Worm (Caenorhabditis elegans) whole organism, late embryonic: ENCODE results near the gene C04H5.1.

Experiments used
- C08G9.2 ChIP-seq: sonication (generic microtip); optimal IDR thresholded peaks from 2 replicates; lab custom pipeline; 2016; ENCODE audit warnings: mild to moderate bottlenecking, missing genetic modification characterization, moderate library complexity, missing compliant biosample characterization
- C38D4.7 ChIP-seq: fragments of 200-800 bp; sonication (Bioruptor generic); optimal IDR thresholded peaks from 2 replicates; lab custom pipeline; 2018; ENCODE audit warnings: mild to moderate bottlenecking, missing genetic modification characterization, moderate library complexity, missing compliant biosample characterization
- K02D7.2 ChIP-seq: sonication (generic microtip); optimal IDR thresholded peaks from 2 replicates; lab custom pipeline; 2017; ENCODE audit warnings: mild to moderate bottlenecking, missing genetic modification characterization, missing compliant biosample characterization
- T23F11.4 ChIP-seq: fragments of 200-800 bp; sonication (Bioruptor generic); optimal IDR thresholded peaks from 2 replicates; lab custom pipeline; 2018; ENCODE audit warnings: mild to moderate bottlenecking, missing genetic modification characterization, missing compliant biosample characterization
- Y22D7AL.16 ChIP-seq: sonication (generic microtip); optimal IDR thresholded peaks from 2 replicates; lab custom pipeline; 2016; ENCODE audit warnings: missing genetic modification characterization, missing compliant biosample characterization
- ama-1 ChIP-seq: fragments of 150-350 bp; optimal IDR thresholded peaks from 2 replicates; lab custom pipeline; 2014
- ceh-22 ChIP-seq: sonication (generic microtip); optimal IDR thresholded peaks from 2 replicates; lab custom pipeline; 2017; ENCODE audit warnings: missing biosample characterization, missing genetic modification characterization
- ceh-24 ChIP-seq: sonication (generic microtip); optimal IDR thresholded peaks from 2 replicates; lab custom pipeline; 2016; ENCODE audit warnings: mild to moderate bottlenecking, missing genetic modification characterization, missing compliant biosample characterization
- ceh-30 ChIP-seq: fragments of 150-350 bp; optimal IDR thresholded peaks from 2 replicates; lab custom pipeline; 2014; ENCODE audit warnings: missing biosample characterization, missing genetic modification characterization
- ceh-31 ChIP-seq: sonication (generic microtip); optimal IDR thresholded peaks from 2 replicates; lab custom pipeline; 2016; ENCODE audit warnings: missing genetic modification characterization, missing compliant biosample characterization
- ceh-34 ChIP-seq: sonication (generic microtip); optimal IDR thresholded peaks from 2 replicates; lab custom pipeline; 2016; ENCODE audit warnings: mild to moderate bottlenecking, missing genetic modification characterization, missing compliant biosample characterization
- ceh-48 ChIP-seq: sonication (generic microtip); optimal IDR thresholded peaks from 2 replicates; lab custom pipeline; 2016; ENCODE audit warnings: missing genetic modification characterization, inconsistent platforms, missing compliant biosample characterization
- dmd-4 ChIP-seq: sonication (generic microtip); optimal IDR thresholded peaks from 2 replicates; lab custom pipeline; 2016; ENCODE audit warnings: borderline replicate concordance, missing genetic modification characterization, missing compliant biosample characterization
- dve-1 ChIP-seq: sonication (generic microtip); optimal IDR thresholded peaks from 2 replicates; lab custom pipeline; 2017; ENCODE audit warnings: antibody characterized with exemption, mild to moderate bottlenecking, missing genetic modification characterization, missing compliant biosample characterization
- elt-4 ChIP-seq: sonication (generic microtip); optimal IDR thresholded peaks from 2 replicates; lab custom pipeline; 2016; ENCODE audit warnings: missing genetic modification characterization, missing compliant biosample characterization
- ets-4 ChIP-seq: sonication (generic microtip); optimal IDR thresholded peaks from 2 replicates; lab custom pipeline; 2016; ENCODE audit warnings: missing genetic modification characterization, missing compliant biosample characterization
- eyg-1 ChIP-seq: sonication (generic microtip); optimal IDR thresholded peaks from 2 replicates; lab custom pipeline; 2016; ENCODE audit warnings: missing genotype, missing genetic modification characterization, missing compliant biosample characterization
- fax-1 ChIP-seq: sonication (generic microtip); optimal IDR thresholded peaks from 2 replicates; lab custom pipeline; 2016; ENCODE audit warnings: missing genotype, missing genetic modification characterization, missing compliant biosample characterization
- fkh-10 ChIP-seq: fragments of 150-350 bp; optimal IDR thresholded peaks from 2 replicates; lab custom pipeline; 2014; ENCODE audit warnings: missing biosample characterization, missing genetic modification reagents, missing genetic modification characterization
- gmeb-2 ChIP-seq: sonication (generic microtip); optimal IDR thresholded peaks from 2 replicates; lab custom pipeline; 2016; ENCODE audit warnings: missing genetic modification characterization, inconsistent platforms, missing compliant biosample characterization
- hlh-13 ChIP-seq: fragments of 200-800 bp; sonication (Bioruptor generic); optimal IDR thresholded peaks from 2 replicates; lab custom pipeline; 2018; ENCODE audit warnings: mild to moderate bottlenecking, missing genetic modification characterization, missing compliant biosample characterization
- hlh-15 ChIP-seq: sonication (generic microtip); optimal IDR thresholded peaks from 2 replicates; lab custom pipeline; 2016; ENCODE audit warnings: missing genetic modification characterization, missing compliant biosample characterization
- hlh-30 ChIP-seq: sonication (generic microtip); optimal IDR thresholded peaks from 2 replicates; lab custom pipeline; 2017; ENCODE audit warnings: antibody characterized with exemption, missing genetic modification characterization, missing compliant biosample characterization; ENCODE audit not compliant: insufficient read depth
- hlh-8 ChIP-seq: sonication (generic microtip); optimal IDR thresholded peaks from 2 replicates; lab custom pipeline; 2016; ENCODE audit warnings: missing genotype, missing genetic modification characterization, missing compliant biosample characterization
- lim-6 ChIP-seq: sonication (generic microtip); optimal IDR thresholded peaks from 2 replicates; lab custom pipeline; 2016; ENCODE audit warnings: missing genetic modification characterization, missing compliant biosample characterization
- madf-2 ChIP-seq: sonication (generic microtip); optimal IDR thresholded peaks from 2 replicates; lab custom pipeline; 2017; ENCODE audit warnings: missing genetic modification characterization, missing compliant biosample characterization
- nfya-1 ChIP-seq: sonication (generic microtip); optimal IDR thresholded peaks from 2 replicates; lab custom pipeline; 2017; ENCODE audit warnings: missing genetic modification characterization, mild to moderate bottlenecking, missing compliant biosample characterization, antibody characterized with exemption, moderate library complexity
- npax-4 ChIP-seq: sonication (generic microtip); optimal IDR thresholded peaks from 2 replicates; lab custom pipeline; 2016; ENCODE audit warnings: missing genetic modification characterization, missing compliant biosample characterization
- pag-3 ChIP-seq: sonication (generic microtip); optimal IDR thresholded peaks from 2 replicates; lab custom pipeline; 2016; ENCODE audit warnings: missing compliant biosample characterization, missing genetic modification characterization, borderline replicate concordance
- pax-1 ChIP-seq: fragments of 150-350 bp; optimal IDR thresholded peaks from 2 replicates; lab custom pipeline; 2014; ENCODE audit warnings: missing biosample characterization, missing genetic modification characterization
- pros-1 ChIP-seq: fragments of 150-350 bp; optimal IDR thresholded peaks from 2 replicates; lab custom pipeline; 2014; ENCODE audit warnings: missing biosample characterization, missing genetic modification reagents, missing genetic modification characterization
- rnt-1 ChIP-seq: sonication (generic microtip); optimal IDR thresholded peaks from 2 replicates; lab custom pipeline; 2016; ENCODE audit warnings: missing genetic modification characterization, missing compliant biosample characterization
- sdc-2 ChIP-seq: sonication (generic microtip); optimal IDR thresholded peaks from 2 replicates; lab custom pipeline; 2016; ENCODE audit warnings: missing genotype, missing genetic modification characterization, missing compliant biosample characterization
- sox-4 ChIP-seq: sonication (generic microtip); optimal IDR thresholded peaks from 2 replicates; lab custom pipeline; 2017; ENCODE audit warnings: mild to moderate bottlenecking, missing genetic modification characterization, inconsistent platforms, missing compliant biosample characterization
- tbx-2 ChIP-seq: sonication (generic microtip); optimal IDR thresholded peaks from 2 replicates; lab custom pipeline; 2016; ENCODE audit warnings: missing genetic modification characterization, missing compliant biosample characterization
- tbx-7 ChIP-seq: sonication (generic microtip); optimal IDR thresholded peaks from 2 replicates; lab custom pipeline; 2016; ENCODE audit warnings: missing genotype, missing genetic modification characterization, missing compliant biosample characterization
- unc-3 ChIP-seq, 2 experiments: fragments of 200-800 bp in 1 of 2; sonication (Bioruptor generic) in 1 of 2; sonication (generic microtip) in 1 of 2; conservative IDR thresholded peaks in 1 of 2; optimal IDR thresholded peaks in 1 of 2; 2 replicates each; pipeline versions ENCODE4 v1.3.6 to Lab custom; 2016 to 2022; ENCODE audit warnings: missing compliant biosample characterization in 2 of 2, missing genetic modification characterization in 2 of 2, missing genetic modification reagents in 1 of 2
- ztf-16 ChIP-seq: sonication (generic microtip); optimal IDR thresholded peaks from 2 replicates; lab custom pipeline; 2017; ENCODE audit warnings: missing genetic modification characterization, missing compliant biosample characterization

Gene C04H5.1

DNA sequence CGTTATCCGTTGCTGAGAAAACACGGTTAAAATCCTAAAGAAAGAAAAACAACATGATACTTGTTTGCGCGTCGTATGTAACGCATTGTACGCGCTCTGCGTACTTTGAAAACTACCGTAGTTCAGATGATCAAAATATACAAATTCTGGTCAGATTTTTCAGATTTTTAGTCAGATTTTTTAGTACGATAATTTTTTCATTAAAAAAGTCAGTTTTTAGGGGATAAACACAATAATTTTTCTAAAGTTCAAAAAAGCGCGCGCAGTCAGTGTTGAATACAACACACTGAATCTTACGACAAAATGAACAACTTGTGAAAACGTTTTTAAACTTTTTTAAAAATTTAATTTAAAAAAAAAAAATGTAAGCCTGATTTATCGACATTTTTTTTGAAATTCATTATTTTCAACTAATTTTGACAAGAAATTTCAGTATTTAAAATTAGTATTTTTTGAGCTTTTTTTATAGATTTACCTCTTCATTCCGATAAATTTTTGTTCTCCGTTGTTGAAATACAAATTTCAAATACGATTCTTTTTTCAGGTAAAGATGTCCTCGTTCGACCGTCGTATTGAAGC is 10.4 kb upstream of the C04H5.1 start, which contains the start of gene pot-2:
Gene pot-2, plus strand, starts transcription at position 529 of the 579 bp plus-strand sequence.
- no peak for TF ChIP-seq npax-4 (tag; lab: Kevin White, UChicago)
- TF ChIP-seq ceh-24: no peak
- no peak for TF ChIP-seq tbx-2 (tag; lab: Kevin White, UChicago)
- TF ChIP-seq hlh-15: no peak
- no peak for TF ChIP-seq sdc-2 (tag; lab: Kevin White, UChicago)
- no peak for TF ChIP-seq hlh-13 (GFP tag; lab: Kevin White, UChicago)
- TF ChIP-seq, all 69 proteins: peak for 0

DNA sequence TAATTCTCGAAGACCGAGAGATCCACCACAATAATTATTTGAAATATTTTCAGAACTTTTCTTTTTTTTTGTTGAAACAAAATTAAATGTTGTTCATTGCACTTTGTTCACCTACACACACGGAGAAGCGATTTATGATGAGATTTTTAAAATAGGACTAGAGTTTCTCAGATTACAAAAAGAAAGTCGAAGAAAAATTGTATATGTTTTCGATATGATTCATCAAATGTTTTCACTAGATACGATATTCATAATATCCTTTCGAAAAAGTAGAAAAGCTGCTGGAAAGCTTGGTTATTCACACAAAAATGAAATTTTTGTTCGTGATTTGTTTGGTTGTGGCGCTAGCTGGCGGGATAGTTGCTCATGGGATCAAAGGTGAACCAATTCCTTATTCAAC is 9.1 kb upstream of the C04H5.1 start, which contains the start of gene F57C2.4:
Gene F57C2.4, plus strand, starts transcription at position 301 of the 400 bp plus-strand sequence.
- TF ChIP-seq pros-1 (no peak), dve-1 (tag; lab: Kevin White, UChicago) (no peak), npax-4 (tag; lab: Kevin White, UChicago) (no peak), pax-1 (tag; lab: Kevin White, UChicago) (no peak), tbx-7 (tag; lab: Kevin White, UChicago) (no peak), ceh-48 (no peak), ceh-31 (tag; lab: Kevin White, UChicago) (no peak), eyg-1 (tag; lab: Kevin White, UChicago) (no peak), fkh-10 (no peak), sox-4 (tag; lab: Kevin White, UChicago) (no peak), lim-6 (tag; lab: Kevin White, UChicago) (no peak), Y22D7AL.16 (tag; lab: Kevin White, UChicago) (no peak), K02D7.2 (tag; lab: Kevin White, UChicago) (no peak), sdc-2 (tag; lab: Kevin White, UChicago) (no peak), unc-3 (GFP tag; conservative IDR thresholded peaks at IDR 0.05; lab: Robert Waterston, UW) (no peak), unc-3 (tag; optimal IDR thresholded peaks at IDR 0.05; lab: Kevin White, UChicago) (no peak), ama-1 (no peak), ceh-34 (tag; lab: Kevin White, UChicago) (no peak), ztf-16 (no peak), elt-4 (no peak)

DNA sequence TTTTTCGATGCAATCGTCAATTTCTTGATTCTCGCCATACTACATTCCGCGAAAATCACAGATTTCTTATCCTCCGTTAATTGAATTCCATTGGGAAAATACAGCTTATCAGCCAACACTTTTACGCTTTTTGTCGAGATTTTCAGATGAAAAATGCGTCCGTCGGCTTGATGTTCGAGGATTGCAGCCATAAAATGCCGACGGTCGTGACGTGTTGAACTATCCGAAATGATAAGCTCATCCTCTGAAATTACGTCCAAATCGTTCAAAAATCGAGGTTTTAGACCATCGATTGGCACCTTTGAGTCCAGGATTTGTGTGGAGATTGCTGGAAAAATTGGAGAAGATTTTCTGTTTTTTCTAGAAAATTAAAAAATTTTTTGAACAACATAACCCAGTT is 7.0 kb upstream of the C04H5.1 start:
- TF ChIP-seq ama-1 (no peak), ets-4 (tag; lab: Kevin White, UChicago) (no peak), gmeb-2 (no peak), nfya-1 (tag; lab: Kevin White, UChicago) (no peak), sox-4 (tag; lab: Kevin White, UChicago) (no peak), dmd-4 (no peak), ceh-22 (tag; lab: Kevin White, UChicago) (no peak), C38D4.7 (no peak), madf-2 (no peak), npax-4 (tag; lab: Kevin White, UChicago) (no peak), hlh-30 (tag; lab: Kevin White, UChicago) (no peak), fax-1 (tag; lab: Kevin White, UChicago) (no peak), C08G9.2 (tag; lab: Kevin White, UChicago) (no peak), ceh-30 (no peak), hlh-8 (tag; lab: Kevin White, UChicago) (no peak), rnt-1 (tag; lab: Kevin White, UChicago) (no peak), T23F11.4 (no peak), pag-3 (tag; lab: Kevin White, UChicago) (no peak)
